Fruit fly (Drosophila melanogaster) whole organism, pupa: Measurements from ENCODE around the gene CG7768.
A peak's percentile ranks its signal among the peaks of the same experiment; 100 is the strongest.

ENCODE experiments used
- CG12605 ChIP-seq: fragments of 200-800 bp; sonication (Bioruptor generic); IDR thresholded peaks from 2 replicates; pipeline ENCODE4 v1.3.6; 2022; ENCODE audit warnings: missing biosample characterization, missing genetic modification characterization
- CG13204 ChIP-seq: fragments of 200-800 bp; sonication (Bioruptor generic); optimal IDR thresholded peaks from 2 replicates; lab custom pipeline; 2018; ENCODE audit warnings: missing biosample characterization, mild to moderate bottlenecking, missing genetic modification characterization, moderate library complexity
- CG14655 ChIP-seq: fragments of 200-800 bp; sonication (Bioruptor generic); optimal IDR thresholded peaks from 3 replicates; lab custom pipeline; 2017; ENCODE audit warnings: mild to moderate bottlenecking, missing biosample characterization, missing genetic modification reagents, missing genetic modification characterization
- CG17806 ChIP-seq: fragments of 200-800 bp; sonication (Bioruptor generic); optimal IDR thresholded peaks from 2 replicates; lab custom pipeline; 2018; ENCODE audit warnings: missing biosample characterization, mild to moderate bottlenecking, missing genetic modification characterization, moderate library complexity
- CG34367 ChIP-seq: fragments of 200-800 bp; sonication (Bioruptor generic); optimal IDR thresholded peaks from 2 replicates; lab custom pipeline; 2018; ENCODE audit warnings: missing biosample characterization, mild to moderate bottlenecking, missing genetic modification characterization
- CG9948 ChIP-seq: fragments of 200-800 bp; sonication (Bioruptor generic); optimal IDR thresholded peaks from 2 replicates; lab custom pipeline; 2018; ENCODE audit warnings: missing biosample characterization, mild to moderate bottlenecking, missing genetic modification characterization, moderate library complexity
- EcR ChIP-seq: fragments of 200-800 bp; sonication (Bioruptor generic); optimal IDR thresholded peaks from 3 replicates; lab custom pipeline; 2019; ENCODE audit warnings: missing biosample characterization, missing genetic modification characterization, mild to moderate bottlenecking, moderate library complexity, missing genetic modification reagents
- Ets98B ChIP-seq: fragments of 200-800 bp; sonication (Bioruptor generic); IDR thresholded peaks from 2 replicates; pipeline ENCODE4 v1.3.6; 2022; ENCODE audit warnings: missing biosample characterization, missing genetic modification characterization
- Pif1A ChIP-seq: fragments of 200-800 bp; sonication (Bioruptor generic); optimal IDR thresholded peaks from 3 replicates; lab custom pipeline; 2016; ENCODE audit warnings: missing biosample characterization, missing genetic modification characterization
- Pif1B ChIP-seq: fragments of 200-800 bp; sonication (Bioruptor generic); optimal IDR thresholded peaks from 3 replicates; lab custom pipeline; 2016; ENCODE audit warnings: missing biosample characterization, missing genetic modification characterization
- gl ChIP-seq: fragments of 200-800 bp; sonication (Bioruptor generic); optimal IDR thresholded peaks from 2 replicates; lab custom pipeline; 2018; ENCODE audit warnings: missing biosample characterization, mild to moderate bottlenecking, missing genetic modification characterization

DNA sequence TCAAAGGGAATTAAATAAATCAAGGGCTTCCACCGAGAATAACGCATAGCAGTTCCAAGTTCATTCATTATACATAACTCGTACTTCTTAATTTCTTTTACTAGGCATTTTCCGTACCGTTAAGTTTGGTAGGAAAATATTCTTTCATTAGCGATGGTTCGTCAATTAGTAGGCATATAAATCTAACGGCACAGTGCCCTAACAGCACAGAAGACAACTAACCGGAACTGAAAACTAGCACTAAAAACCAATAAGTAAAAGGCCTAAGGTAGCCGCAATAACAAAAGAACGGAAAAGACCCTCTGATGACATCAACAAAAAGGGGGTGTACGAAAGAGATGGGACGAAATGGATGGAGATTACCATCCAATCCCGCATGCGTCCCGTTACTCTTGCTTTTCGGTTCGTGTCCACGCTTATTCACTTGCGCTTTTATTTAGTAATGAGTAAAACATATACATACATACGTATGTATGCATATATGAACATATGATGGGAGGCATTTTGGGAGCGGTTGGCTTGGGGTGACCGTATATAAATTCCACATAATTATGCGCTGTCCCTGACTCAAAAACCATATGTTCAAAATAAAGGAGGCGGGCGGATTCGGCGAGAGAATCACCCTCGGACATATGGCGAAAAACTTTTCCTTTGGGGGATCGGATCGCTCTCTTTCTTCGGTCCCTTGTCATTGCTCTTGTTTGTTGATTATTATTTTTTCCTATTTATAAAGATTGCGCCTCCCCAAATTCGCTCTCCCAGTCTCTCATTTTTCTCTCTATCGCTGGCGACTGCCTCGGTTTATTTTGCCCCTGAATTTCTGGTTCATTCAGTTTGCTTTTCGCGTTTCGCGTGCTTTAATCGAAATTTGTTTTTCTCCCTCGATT is 2.9 kb downstream of the CG7768 start:
- TF ChIP-seq EcR (GFP tag; lab: Kevin White, UChicago) (no peak), CG34367 (no peak), CG14655 (GFP tag; lab: Kevin White, UChicago) (no peak), Pif1B (GFP tag; lab: Kevin White, UChicago) (no peak), Pif1A (GFP tag; lab: Kevin White, UChicago) (no peak), Ets98B (GFP tag; lab: Robert Waterston, UW) (no peak), gl (tag; lab: Kevin White, UChicago) (no peak), CG17806 (no peak), CG9948 (no peak), CG13204 (no peak), CG12605 (peak; percentile 20; the same call in 1 of the 2 replicates)
